Worm (Caenorhabditis elegans) whole organism, L2 larva: ENCODE results near the gene famp-1.

Experiments
- aly-2 ChIP-seq: fragments of 150-350 bp; optimal IDR thresholded peaks from 2 replicates; lab custom pipeline; 2014; ENCODE audit warnings: missing biosample characterization, missing genetic modification characterization
- ama-1 ChIP-seq: fragments of 150-350 bp; optimal IDR thresholded peaks from 2 replicates; lab custom pipeline; 2018; ENCODE audit warnings: inconsistent platforms
- blmp-1 ChIP-seq: sonication (generic microtip); optimal IDR thresholded peaks from 2 replicates; lab custom pipeline; 2017; ENCODE audit warnings: missing genetic modification characterization, mild to moderate bottlenecking, missing compliant biosample characterization, antibody characterized with exemption, moderate library complexity; ENCODE audit not compliant: insufficient read depth
- elt-3 ChIP-seq: sonication (generic microtip); optimal IDR thresholded peaks from 2 replicates; lab custom pipeline; 2017; ENCODE audit warnings: missing biosample characterization, missing genetic modification characterization
- lin-11 ChIP-seq: fragments of 150-350 bp; sonication (generic microtip); optimal IDR thresholded peaks from 2 replicates; lab custom pipeline; 2014; ENCODE audit warnings: missing biosample characterization, missing genetic modification characterization, inconsistent platforms, mixed read lengths
- lin-39 ChIP-seq: fragments of 150-350 bp; optimal IDR thresholded peaks from 2 replicates; lab custom pipeline; 2014; ENCODE audit warnings: missing biosample characterization, missing genetic modification reagents, missing genetic modification characterization
- nhr-11 ChIP-seq: fragments of 150-350 bp; optimal IDR thresholded peaks from 2 replicates; lab custom pipeline; 2014; ENCODE audit warnings: missing biosample characterization, missing genetic modification characterization
- nhr-237 ChIP-seq: fragments of 150-350 bp; optimal IDR thresholded peaks from 2 replicates; lab custom pipeline; 2014; ENCODE audit warnings: missing biosample characterization, missing genetic modification characterization
- zag-1 ChIP-seq: fragments of 150-350 bp; optimal IDR thresholded peaks from 2 replicates; lab custom pipeline; 2014; ENCODE audit warnings: missing biosample characterization, missing genetic modification characterization

- TF ChIP-seq zag-1 (tag; lab: Kevin White, UChicago) (no peak), elt-3 (tag; lab: Kevin White, UChicago) (no peak), blmp-1 (tag; lab: Kevin White, UChicago) (no peak), ama-1 (lab: Kevin White, UChicago) (no peak), lin-39 (tag; lab: Kevin White, UChicago) (no peak), nhr-11 (tag; lab: Kevin White, UChicago) (no peak), lin-11 (tag; lab: Kevin White, UChicago) (no peak), nhr-237 (tag; lab: Kevin White, UChicago) (no peak), aly-2 (tag; lab: Kevin White, UChicago) (no peak)
Observed at ce11 chrIV:2292119-2292518, 28.7 kb upstream of the famp-1 start.
